Worm (Caenorhabditis elegans) whole organism, L4/young adult: ENCODE results near the gene tofu-1.

ENCODE experiments used
- W03F9.2 ChIP-seq: fragments of 150-350 bp; optimal IDR thresholded peaks from 2 replicates; lab custom pipeline; 2014; ENCODE audit warnings: missing biosample characterization, missing genetic modification characterization
- dao-5 ChIP-seq: sonication (generic microtip); optimal IDR thresholded peaks from 2 replicates; lab custom pipeline; 2016; ENCODE audit warnings: missing genotype, missing genetic modification characterization, moderate library complexity, missing compliant biosample characterization
- him-1 ChIP-seq: sonication (generic microtip); optimal IDR thresholded peaks from 2 replicates; lab custom pipeline; 2016; ENCODE audit warnings: missing genotype, missing genetic modification reagents, missing genetic modification characterization, missing compliant biosample characterization

tofu-1 gene

DNA sequence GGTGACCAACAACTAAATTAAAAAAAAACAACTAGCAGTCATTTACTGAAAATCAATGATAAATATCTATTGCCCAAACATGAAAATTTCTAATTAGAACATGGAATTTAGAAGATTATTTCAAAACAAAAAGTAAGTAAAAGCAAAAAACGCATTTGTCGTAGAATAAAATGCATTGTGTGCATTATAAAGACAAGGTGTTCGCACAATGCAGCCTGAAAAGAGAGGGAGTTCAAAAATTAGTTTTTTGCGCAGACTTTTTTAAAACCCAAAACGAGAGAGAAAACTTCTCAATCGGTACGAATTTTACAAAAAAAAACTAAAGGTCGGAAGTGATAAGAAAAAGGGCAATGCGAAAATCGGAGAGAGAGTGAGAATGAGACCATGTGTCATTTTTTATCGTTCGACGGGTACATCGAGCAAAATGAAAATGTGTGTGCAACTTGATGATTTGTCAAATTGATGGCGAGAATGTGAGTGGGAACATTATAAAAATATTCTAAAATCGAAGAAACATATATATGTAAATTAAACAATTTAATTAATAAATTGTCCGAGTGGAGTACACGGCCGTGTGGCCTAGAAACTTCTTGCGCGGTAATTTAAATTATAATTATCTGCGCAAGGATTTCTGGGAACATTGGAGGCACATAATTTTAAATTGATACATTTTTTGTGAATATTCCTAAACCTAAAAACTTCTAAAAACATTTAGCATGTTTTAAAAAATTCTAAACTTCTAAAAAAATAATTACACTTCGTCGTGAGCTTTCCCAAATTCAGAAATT, 50.6 kb downstream of the tofu-1 start:
- no peak for TF ChIP-seq dao-5
- no peak for TF ChIP-seq him-1
- TF ChIP-seq W03F9.2 (tag; lab: Kevin White, UChicago), result no peak
